Worm (Caenorhabditis elegans) whole organism, L4 larva: Measurements from ENCODE around the gene fbxa-196.

ENCODE experiments used
- F26F4.8 ChIP-seq: fragments of 200-800 bp; sonication (Bioruptor generic); conservative IDR thresholded peaks from 2 replicates; pipeline ENCODE4 v1.3.6; 2022; ENCODE audit warnings: missing genetic modification characterization, missing compliant biosample characterization
- F44E2.7 ChIP-seq: fragments of 200-800 bp; sonication (Bioruptor generic); IDR thresholded peaks from 2 replicates; pipeline ENCODE4 v2.1.2; 2022; ENCODE audit warnings: missing genetic modification characterization, missing compliant biosample characterization
- T20F7.1 ChIP-seq: fragments of 200-800 bp; sonication (Bioruptor generic); optimal IDR thresholded peaks from 2 replicates; lab custom pipeline; 2018; ENCODE audit warnings: mild to moderate bottlenecking, missing genetic modification characterization, missing compliant biosample characterization
- T26A8.4 ChIP-seq: fragments of 200-800 bp; sonication (Bioruptor generic); IDR thresholded peaks from 2 replicates; pipeline ENCODE4 v1.3.6; 2022; ENCODE audit warnings: missing genetic modification characterization, missing compliant biosample characterization
- Y5F2A.4 ChIP-seq: fragments of 200-800 bp; sonication (Bioruptor generic); optimal IDR thresholded peaks from 2 replicates; lab custom pipeline; 2018; ENCODE audit warnings: mild to moderate bottlenecking, missing genetic modification characterization, missing compliant biosample characterization
- Y75B8A.6 ChIP-seq: fragments of 200-800 bp; sonication (Bioruptor generic); IDR thresholded peaks from 2 replicates; pipeline ENCODE4 v1.3.6; 2022; ENCODE audit warnings: missing genetic modification reagents, missing genetic modification characterization, missing compliant biosample characterization
- ZK337.2 ChIP-seq: fragments of 200-800 bp; sonication (Bioruptor generic); IDR thresholded peaks from 2 replicates; pipeline ENCODE4 v1.3.6; 2022; ENCODE audit warnings: missing genetic modification reagents, missing genetic modification characterization, missing compliant biosample characterization
- ZK546.5 ChIP-seq, 2 experiments: sonication (generic microtip); optimal IDR thresholded peaks; 2 replicates each; lab custom pipeline; 2017; ENCODE audit warnings: missing biosample characterization in 2 of 2, missing genetic modification characterization in 2 of 2
- aha-1 ChIP-seq: fragments of 150-350 bp; peaks from one replicate; lab custom pipeline; 2014; ENCODE audit warnings: missing biosample characterization, missing genetic modification characterization
- attf-4 ChIP-seq: sonication (generic microtip); optimal IDR thresholded peaks from 3 replicates; lab custom pipeline; 2017; ENCODE audit warnings: missing biosample characterization, missing genetic modification characterization
- ctbp-1 ChIP-seq: fragments of 200-800 bp; sonication (Bioruptor generic); IDR thresholded peaks from 2 replicates; pipeline ENCODE4 v1.3.6; 2022; ENCODE audit warnings: missing genetic modification reagents, missing genetic modification characterization, missing compliant biosample characterization
- daf-12 ChIP-seq: fragments of 150-350 bp; optimal IDR thresholded peaks from 2 replicates; lab custom pipeline; 2014; ENCODE audit warnings: missing biosample characterization, missing genetic modification reagents, missing genetic modification characterization
- daf-16 ChIP-seq, 3 experiments: sonication (generic microtip); optimal IDR thresholded peaks; 2 replicates each; lab custom pipeline; 2016 to 2017; ENCODE audit warnings: missing genetic modification characterization in 3 of 3, missing genetic modification reagents in 3 of 3, mild to moderate bottlenecking in 2 of 3, missing compliant biosample characterization in 2 of 3, missing biosample characterization in 1 of 3, moderate library complexity in 1 of 3
- dmd-9 ChIP-seq: fragments of 200-800 bp; sonication (Bioruptor generic); IDR thresholded peaks from 2 replicates; pipeline ENCODE4 v1.3.6; 2022; ENCODE audit warnings: missing genetic modification reagents, missing genetic modification characterization, missing compliant biosample characterization
- dve-1 ChIP-seq: sonication (generic microtip); optimal IDR thresholded peaks from 2 replicates; lab custom pipeline; 2017; ENCODE audit warnings: antibody characterized with exemption, mild to moderate bottlenecking, missing genetic modification characterization, missing compliant biosample characterization; ENCODE audit not compliant: insufficient read depth
- egl-43 ChIP-seq: fragments of 200-800 bp; sonication (Bioruptor generic); IDR thresholded peaks from 2 replicates; pipeline ENCODE4 v1.3.6; 2022; ENCODE audit warnings: missing genetic modification reagents, missing genetic modification characterization, missing compliant biosample characterization
- hif-1 ChIP-seq, 2 experiments: sonication (generic microtip); optimal IDR thresholded peaks; 2 replicates each; lab custom pipeline; 2016 to 2017; ENCODE audit warnings: missing compliant biosample characterization in 2 of 2, missing genetic modification characterization in 2 of 2, missing genetic modification reagents in 2 of 2, missing genotype in 2 of 2, mild to moderate bottlenecking in 1 of 2
- hlh-30 ChIP-seq: sonication (generic microtip); optimal IDR thresholded peaks from 2 replicates; lab custom pipeline; 2017; ENCODE audit warnings: antibody characterized with exemption, mild to moderate bottlenecking, missing genetic modification characterization, missing compliant biosample characterization; ENCODE audit not compliant: insufficient read depth
- hmg-1.1 ChIP-seq: fragments of 200-800 bp; sonication (Bioruptor generic); IDR thresholded peaks from 2 replicates; pipeline ENCODE4 v1.3.6; 2022; ENCODE audit warnings: missing genetic modification reagents, missing genetic modification characterization, missing compliant biosample characterization
- jun-1 ChIP-seq: fragments of 150-350 bp; optimal IDR thresholded peaks from 2 replicates; lab custom pipeline; 2014; ENCODE audit warnings: missing biosample characterization, missing genetic modification reagents, missing genetic modification characterization
- lim-7 ChIP-seq: fragments of 200-800 bp; sonication (Bioruptor generic); IDR thresholded peaks from 2 replicates; pipeline ENCODE4 v1.3.6; 2022; ENCODE audit warnings: missing genetic modification characterization, missing compliant biosample characterization
- lin-13 ChIP-seq: fragments of 150-350 bp; optimal IDR thresholded peaks from 2 replicates; lab custom pipeline; 2014; ENCODE audit warnings: missing biosample characterization, missing genetic modification reagents, missing genetic modification characterization
- madf-5 ChIP-seq, 2 experiments: fragments of 200-800 bp; sonication (Bioruptor generic); IDR thresholded peaks; 2 replicates each; pipeline ENCODE4 v1.3.6; 2022; ENCODE audit warnings: missing compliant biosample characterization in 2 of 2, missing genetic modification characterization in 2 of 2
- madf-9 ChIP-seq: fragments of 200-800 bp; sonication (Bioruptor generic); conservative IDR thresholded peaks from 2 replicates; pipeline ENCODE4 v1.3.6; 2022; ENCODE audit warnings: missing genetic modification reagents, missing genetic modification characterization, missing compliant biosample characterization
- mdl-1 ChIP-seq, 2 experiments: fragments of 150-350 bp in 1 of 2; sonication (generic microtip) in 1 of 2; optimal IDR thresholded peaks; 2 replicates each; lab custom pipeline; 2014 to 2017; ENCODE audit warnings: missing biosample characterization in 2 of 2, missing genetic modification characterization in 2 of 2
- mep-1 ChIP-seq: fragments of 150-350 bp; sonication (generic microtip); optimal IDR thresholded peaks from 3 replicates; lab custom pipeline; 2014; ENCODE audit warnings: missing biosample characterization, missing genetic modification characterization
- mes-2 ChIP-seq: sonication (generic microtip); optimal IDR thresholded peaks from 2 replicates; lab custom pipeline; 2016; ENCODE audit warnings: missing genotype, mild to moderate bottlenecking, missing genetic modification characterization, missing compliant biosample characterization; ENCODE audit not compliant: poor library complexity, severe bottlenecking
- mxl-2 ChIP-seq: fragments of 200-800 bp; sonication (Bioruptor generic); conservative IDR thresholded peaks from 2 replicates; pipeline ENCODE4 v1.3.6; 2022; ENCODE audit warnings: missing genetic modification reagents, missing genetic modification characterization, missing compliant biosample characterization
- nhr-111 ChIP-seq: fragments of 200-800 bp; sonication (Bioruptor generic); optimal IDR thresholded peaks from 2 replicates; lab custom pipeline; 2018; ENCODE audit warnings: mild to moderate bottlenecking, missing genetic modification characterization, missing compliant biosample characterization
- nhr-28 ChIP-seq: fragments of 150-350 bp; optimal IDR thresholded peaks from 2 replicates; lab custom pipeline; 2014; ENCODE audit warnings: missing biosample characterization, missing genetic modification characterization
- nhr-42 ChIP-seq: fragments of 200-800 bp; sonication (Bioruptor generic); IDR thresholded peaks from 2 replicates; pipeline ENCODE4 v1.3.6; 2022; ENCODE audit warnings: missing genetic modification characterization, missing compliant biosample characterization
- nhr-76 ChIP-seq: fragments of 150-350 bp; optimal IDR thresholded peaks from 2 replicates; lab custom pipeline; 2014; ENCODE audit warnings: missing biosample characterization, missing genetic modification characterization
- pha-4 ChIP-seq, 2 experiments: fragments of 150-350 bp in 1 of 2; fragments of 200-800 bp in 1 of 2; sonication (Bioruptor generic) in 1 of 2; IDR thresholded peaks in 1 of 2; optimal IDR thresholded peaks in 1 of 2; 2 replicates each; pipeline versions ENCODE4 v1.3.6 to Lab custom; 2014 to 2022; ENCODE audit warnings: missing genetic modification characterization in 2 of 2, missing genetic modification reagents in 2 of 2, missing biosample characterization in 1 of 2, missing compliant biosample characterization in 1 of 2
- php-3 ChIP-seq: fragments of 200-800 bp; sonication (Bioruptor generic); IDR thresholded peaks from 2 replicates; pipeline ENCODE4 v1.3.6; 2022; ENCODE audit warnings: missing genetic modification reagents, missing genetic modification characterization, missing compliant biosample characterization
- pqm-1 ChIP-seq: sonication (generic microtip); optimal IDR thresholded peaks from 2 replicates; lab custom pipeline; 2017; ENCODE audit warnings: missing biosample characterization, missing genetic modification characterization
- sdz-12 ChIP-seq: fragments of 200-800 bp; sonication (Bioruptor generic); optimal IDR thresholded peaks from 2 replicates; lab custom pipeline; 2018; ENCODE audit warnings: mild to moderate bottlenecking, missing genetic modification characterization, missing compliant biosample characterization
- snpc-4 ChIP-seq: fragments of 150-350 bp; optimal IDR thresholded peaks from 2 replicates; lab custom pipeline; 2014; ENCODE audit warnings: missing biosample characterization, missing genetic modification characterization
- unc-130 ChIP-seq: sonication (generic microtip); optimal IDR thresholded peaks from 2 replicates; lab custom pipeline; 2016; ENCODE audit warnings: missing genetic modification reagents, missing genetic modification characterization, missing compliant biosample characterization
- unc-39 ChIP-seq: sonication (generic microtip); optimal IDR thresholded peaks from 2 replicates; lab custom pipeline; 2017; ENCODE audit warnings: missing biosample characterization, missing genetic modification characterization
- zfp-3 ChIP-seq: fragments of 200-800 bp; sonication (Bioruptor generic); conservative IDR thresholded peaks from 2 replicates; pipeline ENCODE4 v1.3.6; 2022; ENCODE audit warnings: missing genetic modification reagents, missing genetic modification characterization, missing compliant biosample characterization
- ztf-11 ChIP-seq: fragments of 150-350 bp; optimal IDR thresholded peaks from 2 replicates; lab custom pipeline; 2014; ENCODE audit warnings: missing biosample characterization, missing genetic modification characterization
- ztf-7 ChIP-seq: fragments of 150-350 bp; optimal IDR thresholded peaks from 2 replicates; lab custom pipeline; 2014; ENCODE audit warnings: missing biosample characterization, missing genetic modification characterization

The fbxa-196 gene

ce11 chrV:6436332-6436731, 12.1 kb upstream of the fbxa-196 start, which contains the start of gene hpo-19:
Gene hpo-19, plus strand, starts transcription at chrV:6436645.
- TF ChIP-seq ctbp-1 (no peak), nhr-76 (tag; lab: Kevin White, UChicago) (no peak), lim-7 (GFP tag; lab: Robert Waterston, UW) (no peak), ztf-7 (tag; lab: Kevin White, UChicago) (no peak), mep-1 (tag; lab: Kevin White, UChicago) (no peak), daf-16 (GFP tag; optimal IDR thresholded peaks at IDR 0.05; lab: Kevin White, UChicago) (no peak), daf-16 (tag; optimal IDR thresholded peaks at IDR 0.05; lab: Kevin White, UChicago) (peak; percentile 43), T20F7.1 (no peak), F26F4.8 (GFP tag; lab: Robert Waterston, UW) (no peak), hif-1 (tag; optimal IDR thresholded peaks at IDR 0.05; lab: Kevin White, UChicago) (no peak), egl-43 (no peak), dmd-9 (GFP tag; lab: Robert Waterston, UW) (no peak), Y75B8A.6 (GFP tag; lab: Robert Waterston, UW) (no peak), mdl-1 (tag; optimal IDR thresholded peaks at IDR 0.05; lab: Kevin White, UChicago) (no peak), ZK546.5 (tag; optimal IDR thresholded peaks at IDR 0.05; lab: Kevin White, UChicago) (no peak), T26A8.4 (GFP tag; lab: Robert Waterston, UW) (no peak), nhr-42 (no peak), unc-39 (tag; lab: Kevin White, UChicago) (no peak), Y5F2A.4 (GFP tag; lab: Kevin White, UChicago) (no peak), madf-9 (GFP tag; lab: Robert Waterston, UW) (no peak), lin-13 (GFP tag; lab: Kevin White, UChicago) (peak; percentile 16), ztf-11 (no peak), hlh-30 (tag; lab: Kevin White, UChicago) (no peak), unc-130 (GFP tag; lab: Kevin White, UChicago) (no peak), ZK337.2 (GFP tag; lab: Robert Waterston, UW) (no peak), madf-5 (GFP tag; IDR thresholded peaks at IDR 0.05; lab: Robert Waterston, UW) (no peak), attf-4 (tag; lab: Kevin White, UChicago) (no peak), jun-1 (tag; lab: Kevin White, UChicago) (no peak), zfp-3 (GFP tag; lab: Robert Waterston, UW) (no peak), daf-12 (no peak), nhr-28 (tag; lab: Kevin White, UChicago) (peak; percentile 25), pqm-1 (tag; lab: Kevin White, UChicago) (peak; percentile 31), dve-1 (peak; percentile 21), snpc-4 (tag; lab: Kevin White, UChicago) (no peak), php-3 (GFP tag; lab: Robert Waterston, UW) (no peak), pha-4 (GFP tag; IDR thresholded peaks at IDR 0.05; lab: Robert Waterston, UW) (peak; percentile 26; the same call in 1 of the 2 replicates), pha-4 (tag; optimal IDR thresholded peaks at IDR 0.05; lab: Kevin White, UChicago) (no peak), nhr-111 (GFP tag; lab: Kevin White, UChicago) (no peak), hmg-1.1 (GFP tag; lab: Robert Waterston, UW) (no peak), aha-1 (tag; lab: Kevin White, UChicago) (no peak), mxl-2 (no peak), sdz-12 (GFP tag; lab: Kevin White, UChicago) (no peak), mes-2 (tag; lab: Kevin White, UChicago) (peak; percentile 23), F44E2.7 (GFP tag; lab: Robert Waterston, UW) (no peak)
- TF ChIP-seq, all 104 proteins: peak for 7
